Worm (Caenorhabditis elegans): Measurements from ENCODE around the gene lcmt-1.

DNA sequence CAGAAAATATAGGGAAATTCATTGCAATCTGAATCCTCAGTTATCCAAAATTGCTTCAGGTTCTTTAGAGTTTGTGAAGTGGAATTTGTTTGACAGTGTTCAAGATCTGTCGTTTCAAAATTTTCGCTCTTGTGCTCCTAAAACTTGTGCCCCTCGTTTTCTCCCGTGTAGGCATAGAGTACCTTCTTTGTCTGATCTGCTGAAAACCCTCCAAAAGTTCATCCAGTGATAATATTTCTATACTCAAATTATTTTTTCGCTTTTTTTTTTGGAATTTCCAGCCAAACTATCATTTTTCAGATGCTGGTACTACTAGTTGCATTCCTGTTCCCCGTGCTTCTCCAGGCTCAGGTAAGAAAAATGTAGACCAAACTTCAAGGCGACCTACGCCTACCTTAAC, 51.2 kb downstream of the lcmt-1 start, which contains the start of gene R07E5.4:
- no peak for TF ChIP-seq med-1 (GFP tag; optimal IDR thresholded peaks at IDR 0.05; ENCODE audit: insufficient read depth)
- no peak for TF ChIP-seq T22C8.4 (GFP tag; IDR thresholded peaks at IDR 0.05)
- no peak for TF ChIP-seq flt-1 (GFP tag; IDR thresholded peaks at IDR 0.05)
- no peak for TF ChIP-seq tab-1 (GFP tag; IDR thresholded peaks at IDR 0.05)
- no peak for TF ChIP-seq ref-1 (GFP tag; conservative IDR thresholded peaks at IDR 0.05)
- no peak for TF ChIP-seq klf-2 (GFP tag; conservative IDR thresholded peaks at IDR 0.05)

All from whole organism, midembryonic.